Fruit fly (Drosophila melanogaster) whole organism, embryonic: ENCODE measurements around the gene Lip2.

ENCODE experiments used
- gce ChIP-seq: fragments of 200-800 bp; sonication (Bioruptor generic); IDR thresholded peaks from 3 replicates; pipeline ENCODE4 v1.3.6; 2022; ENCODE audit warnings: missing biosample characterization, missing genetic modification characterization
- gt ChIP-seq: fragments of 200-800 bp; sonication (Bioruptor generic); IDR thresholded peaks from 2 replicates; pipeline ENCODE4 v1.3.6; 2022; ENCODE audit warnings: missing biosample characterization, missing genetic modification characterization

DNA sequence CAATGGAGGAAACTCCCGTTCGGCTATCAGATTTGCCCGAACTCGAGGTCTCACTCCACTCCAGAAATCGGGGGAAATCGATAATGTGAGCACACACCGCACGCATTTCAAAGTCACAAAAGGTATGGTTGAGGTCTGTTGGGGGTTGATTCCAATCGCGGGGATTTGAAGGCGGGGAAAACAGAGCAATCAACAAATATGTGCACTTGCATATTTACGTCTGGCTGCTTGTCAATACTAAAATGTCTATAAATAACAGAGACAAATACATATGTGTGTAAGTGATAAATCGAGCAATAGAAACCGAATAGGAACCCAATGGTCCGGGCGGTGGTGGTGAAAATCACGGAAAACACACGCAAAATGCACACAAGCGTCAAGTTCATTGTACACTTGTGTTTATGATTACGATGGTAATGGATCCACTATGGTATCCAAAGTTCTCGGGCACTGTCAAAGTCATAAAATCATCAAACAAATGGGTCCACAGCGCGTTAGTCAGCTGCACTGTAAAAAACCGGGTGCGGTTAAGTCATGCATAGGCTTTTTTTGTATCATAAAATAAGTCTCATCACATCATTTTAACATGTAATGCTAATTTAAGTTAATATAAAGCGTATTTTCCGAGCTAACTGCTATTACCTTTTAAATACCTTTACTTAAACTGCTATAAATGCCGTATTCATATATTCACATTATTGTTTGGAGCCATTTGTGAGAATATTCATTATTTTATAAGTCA lies 42.8 kb upstream of the Lip2 start:
- TF ChIP-seq gce (GFP tag; lab: Robert Waterston, UW) (peak; percentile 92), gt (GFP tag; lab: Robert Waterston, UW) (peak; percentile 41; the same call in 1 of the 2 replicates)
